Worm (Caenorhabditis elegans) whole organism, L4 larva: ENCODE data around the gene C18D11.10.

Experiments
- D1046.2 ChIP-seq: fragments of 200-800 bp; sonication (Bioruptor generic); IDR thresholded peaks from 2 replicates; pipeline ENCODE4 v1.3.6; 2022; ENCODE audit warnings: missing genetic modification characterization, missing compliant biosample characterization
- F26F4.8 ChIP-seq: fragments of 200-800 bp; sonication (Bioruptor generic); conservative IDR thresholded peaks from 2 replicates; pipeline ENCODE4 v1.3.6; 2022; ENCODE audit warnings: missing genetic modification characterization, missing compliant biosample characterization
- F37D6.2 ChIP-seq: sonication (generic microtip); optimal IDR thresholded peaks from 2 replicates; lab custom pipeline; 2016; ENCODE audit warnings: mild to moderate bottlenecking, missing genetic modification characterization, missing compliant biosample characterization
- F49E8.2 ChIP-seq: sonication (generic microtip); optimal IDR thresholded peaks from 2 replicates; lab custom pipeline; 2016; ENCODE audit warnings: missing compliant biosample characterization, mild to moderate bottlenecking, missing genetic modification characterization, borderline replicate concordance
- R02D3.7 ChIP-seq: fragments of 150-350 bp; sonication (generic microtip); optimal IDR thresholded peaks from 3 replicates; lab custom pipeline; 2014; ENCODE audit warnings: missing biosample characterization, missing genetic modification characterization
- T26A8.4 ChIP-seq: fragments of 200-800 bp; sonication (Bioruptor generic); IDR thresholded peaks from 2 replicates; pipeline ENCODE4 v1.3.6; 2022; ENCODE audit warnings: missing genetic modification characterization, missing compliant biosample characterization
- Y48G9A.11 ChIP-seq: fragments of 200-800 bp; sonication (Bioruptor generic); IDR thresholded peaks from 2 replicates; pipeline ENCODE4 v1.3.6; 2022; ENCODE audit warnings: missing genetic modification reagents, missing genetic modification characterization, missing compliant biosample characterization
- ZK546.5 ChIP-seq, 2 experiments: sonication (generic microtip); optimal IDR thresholded peaks; 2 replicates each; lab custom pipeline; 2017; ENCODE audit warnings: missing biosample characterization in 2 of 2, missing genetic modification characterization in 2 of 2
- aha-1 ChIP-seq: fragments of 150-350 bp; peaks from one replicate; lab custom pipeline; 2014; ENCODE audit warnings: missing biosample characterization, missing genetic modification characterization
- ceh-20 ChIP-seq: fragments of 200-800 bp; sonication (Bioruptor generic); IDR thresholded peaks from 2 replicates; pipeline ENCODE4 v1.3.6; 2022; ENCODE audit warnings: missing genetic modification reagents, missing genetic modification characterization, missing compliant biosample characterization
- ceh-32 ChIP-seq: sonication (generic microtip); optimal IDR thresholded peaks from 2 replicates; lab custom pipeline; 2016; ENCODE audit warnings: mild to moderate bottlenecking, missing genetic modification characterization, missing compliant biosample characterization; ENCODE audit not compliant: poor library complexity
- ceh-62 ChIP-seq: sonication (generic microtip); optimal IDR thresholded peaks from 2 replicates; lab custom pipeline; 2017; ENCODE audit warnings: missing biosample characterization, missing genetic modification characterization
- ceh-82 ChIP-seq: sonication (generic microtip); optimal IDR thresholded peaks from 2 replicates; lab custom pipeline; 2017; ENCODE audit warnings: missing biosample characterization, missing genetic modification characterization
- ces-1 ChIP-seq: fragments of 150-350 bp; sonication (generic microtip); optimal IDR thresholded peaks from 4 replicates; lab custom pipeline; 2014; ENCODE audit warnings: missing biosample characterization, missing genetic modification reagents, missing genetic modification characterization
- cey-2 ChIP-seq: sonication (generic microtip); optimal IDR thresholded peaks from 3 replicates; lab custom pipeline; 2017; ENCODE audit warnings: missing genetic modification characterization, mild to moderate bottlenecking, missing compliant biosample characterization, antibody characterized with exemption, borderline replicate concordance; ENCODE audit not compliant: insufficient read depth
- ctbp-1 ChIP-seq: fragments of 200-800 bp; sonication (Bioruptor generic); IDR thresholded peaks from 2 replicates; pipeline ENCODE4 v1.3.6; 2022; ENCODE audit warnings: missing genetic modification reagents, missing genetic modification characterization, missing compliant biosample characterization
- daf-8 ChIP-seq: fragments of 200-800 bp; sonication (Bioruptor generic); IDR thresholded peaks from 2 replicates; pipeline ENCODE4 v1.3.6; 2022; ENCODE audit warnings: missing genetic modification characterization, missing compliant biosample characterization
- dmd-6 ChIP-seq: fragments of 200-800 bp; sonication (Bioruptor generic); IDR thresholded peaks from 2 replicates; pipeline ENCODE4 v1.3.6; 2022; ENCODE audit warnings: missing genetic modification reagents, missing genetic modification characterization, missing compliant biosample characterization
- dmd-8 ChIP-seq: fragments of 200-800 bp; sonication (Bioruptor generic); IDR thresholded peaks from 2 replicates; pipeline ENCODE4 v1.3.6; 2022; ENCODE audit warnings: missing genetic modification characterization, missing compliant biosample characterization
- dmd-9 ChIP-seq: fragments of 200-800 bp; sonication (Bioruptor generic); IDR thresholded peaks from 2 replicates; pipeline ENCODE4 v1.3.6; 2022; ENCODE audit warnings: missing genetic modification reagents, missing genetic modification characterization, missing compliant biosample characterization
- dve-1 ChIP-seq: sonication (generic microtip); optimal IDR thresholded peaks from 2 replicates; lab custom pipeline; 2017; ENCODE audit warnings: antibody characterized with exemption, mild to moderate bottlenecking, missing genetic modification characterization, missing compliant biosample characterization; ENCODE audit not compliant: insufficient read depth
- egl-27 ChIP-seq: sonication (generic microtip); optimal IDR thresholded peaks from 3 replicates; lab custom pipeline; 2017; ENCODE audit warnings: missing biosample characterization, missing genetic modification reagents, missing genetic modification characterization
- fos-1 ChIP-seq: fragments of 150-350 bp; optimal IDR thresholded peaks from 2 replicates; lab custom pipeline; 2014; ENCODE audit warnings: missing biosample characterization, missing genetic modification characterization
- gei-8 ChIP-seq: fragments of 200-800 bp; sonication (Bioruptor generic); optimal IDR thresholded peaks from 2 replicates; lab custom pipeline; 2018; ENCODE audit warnings: mild to moderate bottlenecking, missing genetic modification characterization, missing compliant biosample characterization
- hlh-11 ChIP-seq: fragments of 200-800 bp; sonication (Bioruptor generic); optimal IDR thresholded peaks from 2 replicates; lab custom pipeline; 2018; ENCODE audit warnings: mild to moderate bottlenecking, missing genetic modification characterization, missing compliant biosample characterization
- hlh-30 ChIP-seq: sonication (generic microtip); optimal IDR thresholded peaks from 2 replicates; lab custom pipeline; 2017; ENCODE audit warnings: antibody characterized with exemption, mild to moderate bottlenecking, missing genetic modification characterization, missing compliant biosample characterization; ENCODE audit not compliant: insufficient read depth
- hmg-1.1 ChIP-seq: fragments of 200-800 bp; sonication (Bioruptor generic); IDR thresholded peaks from 2 replicates; pipeline ENCODE4 v1.3.6; 2022; ENCODE audit warnings: missing genetic modification reagents, missing genetic modification characterization, missing compliant biosample characterization
- lin-15B ChIP-seq: fragments of 150-350 bp; sonication (generic microtip); optimal IDR thresholded peaks from 3 replicates; lab custom pipeline; 2014; ENCODE audit warnings: missing biosample characterization, missing genetic modification characterization
- lin-38 ChIP-seq: fragments of 200-800 bp; sonication (Bioruptor generic); IDR thresholded peaks from 2 replicates; pipeline ENCODE4 v1.3.6; 2022; ENCODE audit warnings: missing genetic modification reagents, missing genetic modification characterization, missing compliant biosample characterization
- lsy-2 ChIP-seq, 2 experiments: fragments of 150-350 bp in 1 of 2; sonication (generic microtip) in 1 of 2; optimal IDR thresholded peaks; 2 replicates each; lab custom pipeline; 2014 to 2017; ENCODE audit warnings: missing biosample characterization in 2 of 2, missing genetic modification characterization in 2 of 2
- madf-5 ChIP-seq, 2 experiments: fragments of 200-800 bp; sonication (Bioruptor generic); IDR thresholded peaks; 2 replicates each; pipeline ENCODE4 v1.3.6; 2022; ENCODE audit warnings: missing compliant biosample characterization in 2 of 2, missing genetic modification characterization in 2 of 2
- mdl-1 ChIP-seq, 2 experiments: fragments of 150-350 bp in 1 of 2; sonication (generic microtip) in 1 of 2; optimal IDR thresholded peaks; 2 replicates each; lab custom pipeline; 2014 to 2017; ENCODE audit warnings: missing biosample characterization in 2 of 2, missing genetic modification characterization in 2 of 2
- mxl-3 ChIP-seq: fragments of 200-800 bp; sonication (Bioruptor generic); optimal IDR thresholded peaks from 2 replicates; lab custom pipeline; 2018; ENCODE audit warnings: mild to moderate bottlenecking, missing genetic modification characterization, missing compliant biosample characterization
- nhr-10 ChIP-seq: fragments of 150-350 bp; optimal IDR thresholded peaks from 2 replicates; lab custom pipeline; 2014; ENCODE audit warnings: missing biosample characterization, missing genetic modification characterization
- nhr-25 ChIP-seq: sonication (generic microtip); optimal IDR thresholded peaks from 2 replicates; lab custom pipeline; 2017; ENCODE audit warnings: missing genetic modification characterization, mild to moderate bottlenecking, missing compliant biosample characterization, antibody characterized with exemption, moderate library complexity, borderline replicate concordance; ENCODE audit not compliant: insufficient read depth
- nhr-28 ChIP-seq: fragments of 150-350 bp; optimal IDR thresholded peaks from 2 replicates; lab custom pipeline; 2014; ENCODE audit warnings: missing biosample characterization, missing genetic modification characterization
- nhr-42 ChIP-seq: fragments of 200-800 bp; sonication (Bioruptor generic); IDR thresholded peaks from 2 replicates; pipeline ENCODE4 v1.3.6; 2022; ENCODE audit warnings: missing genetic modification characterization, missing compliant biosample characterization
- nhr-48 ChIP-seq: sonication (generic microtip); optimal IDR thresholded peaks from 2 replicates; lab custom pipeline; 2016; ENCODE audit warnings: mild to moderate bottlenecking, missing genetic modification characterization, missing compliant biosample characterization
- nhr-6 ChIP-seq: fragments of 150-350 bp; optimal IDR thresholded peaks from 2 replicates; lab custom pipeline; 2014; ENCODE audit warnings: missing biosample characterization, missing genetic modification characterization
- rbr-2 ChIP-seq: sonication (generic microtip); optimal IDR thresholded peaks from 2 replicates; lab custom pipeline; 2016; ENCODE audit warnings: missing genotype, missing genetic modification characterization, missing compliant biosample characterization
- set-16 ChIP-seq: fragments of 200-800 bp; sonication (Bioruptor generic); IDR thresholded peaks from 2 replicates; pipeline ENCODE4 v1.3.6; 2022; ENCODE audit warnings: missing genetic modification reagents, missing genetic modification characterization, missing compliant biosample characterization
- snpc-1.2 ChIP-seq: fragments of 200-800 bp; sonication (Bioruptor generic); IDR thresholded peaks from 2 replicates; pipeline ENCODE4 v1.3.6; 2022; ENCODE audit warnings: missing genetic modification reagents, missing genetic modification characterization, missing compliant biosample characterization
- unc-62 ChIP-seq, 3 experiments: fragments of 150-350 bp in 1 of 3; sonication (generic microtip); optimal IDR thresholded peaks in 2 of 3; peaks in 1 of 3; 1 replicate in 1 of 3; 2 replicates in 2 of 3; lab custom pipeline; 2014 to 2017; ENCODE audit warnings: missing biosample characterization in 3 of 3, missing genetic modification characterization in 3 of 3, missing genetic modification reagents in 3 of 3, missing genotype in 1 of 3
- zfp-2 ChIP-seq: sonication (generic microtip); optimal IDR thresholded peaks from 2 replicates; lab custom pipeline; 2016; ENCODE audit warnings: mild to moderate bottlenecking, missing genetic modification characterization, missing compliant biosample characterization
- zfp-3 ChIP-seq: fragments of 200-800 bp; sonication (Bioruptor generic); conservative IDR thresholded peaks from 2 replicates; pipeline ENCODE4 v1.3.6; 2022; ENCODE audit warnings: missing genetic modification reagents, missing genetic modification characterization, missing compliant biosample characterization
- zip-2 ChIP-seq: fragments of 150-350 bp; optimal IDR thresholded peaks from 2 replicates; lab custom pipeline; 2014; ENCODE audit warnings: missing biosample characterization, missing genetic modification characterization

C18D11.10 gene

ce11 chrIII:11810447-11810846 is 2.9 kb downstream of the C18D11.10 start, which contains the start of gene C18D11.6:
Gene C18D11.6 (plus strand): TSS chrIII:11810556.
- TF ChIP-seq unc-62 (GFP tag; optimal IDR thresholded peaks at IDR 0.05 in 1 of 2; lab: Kevin White, UChicago) (peak in 1 of 2 experiments; percentile 85), unc-62 (tag; optimal IDR thresholded peaks at IDR 0.05; lab: Kevin White, UChicago) (no peak), Y48G9A.11 (GFP tag; lab: Robert Waterston, UW) (no peak), daf-8 (no peak), aha-1 (tag; lab: Kevin White, UChicago) (peak; percentile 87)

ce11 chrIII:11811839-11812238 is 4.3 kb downstream of the C18D11.10 start:
- no peak for TF ChIP-seq egl-27 (tag; lab: Kevin White, UChicago)
- TF ChIP-seq lsy-2 (tag; optimal IDR thresholded peaks at IDR 0.05; lab: Kevin White, UChicago): peak in 1 of 2 experiments; percentile 35
- no peak for TF ChIP-seq ceh-62
- no peak for TF ChIP-seq dmd-8 (GFP tag; lab: Robert Waterston, UW)
- no peak for TF ChIP-seq F37D6.2 (tag; lab: Kevin White, UChicago)
- TF ChIP-seq F26F4.8 (GFP tag; lab: Robert Waterston, UW): no peak
- TF ChIP-seq rbr-2: no peak
- no peak for TF ChIP-seq lin-38 (GFP tag; lab: Robert Waterston, UW)
- TF ChIP-seq F49E8.2 (tag; lab: Kevin White, UChicago): no peak
- TF ChIP-seq hlh-30 (tag; lab: Kevin White, UChicago): peak; percentile 16
- TF ChIP-seq zip-2 (tag; lab: Kevin White, UChicago): no peak
- TF ChIP-seq nhr-42 (GFP tag; lab: Robert Waterston, UW): no peak
- TF ChIP-seq fos-1 (tag; lab: Kevin White, UChicago): no peak
- no peak for TF ChIP-seq ZK546.5 (tag; optimal IDR thresholded peaks at IDR 0.05; lab: Kevin White, UChicago)
- TF ChIP-seq dve-1 (tag; lab: Kevin White, UChicago): no peak
- no peak for TF ChIP-seq gei-8
- TF ChIP-seq R02D3.7 (tag; lab: Kevin White, UChicago): no peak
- TF ChIP-seq hmg-1.1 (GFP tag; lab: Robert Waterston, UW): 0 out of 2 replicates have a peak, but pooled peaks have one; percentile 21
- TF ChIP-seq mxl-3 (GFP tag; lab: Kevin White, UChicago): peak; percentile 95
- no peak for TF ChIP-seq lin-15B (tag; lab: Kevin White, UChicago)
- TF ChIP-seq ces-1 (GFP tag; lab: Kevin White, UChicago): no peak
- no peak for TF ChIP-seq zfp-2 (tag; lab: Kevin White, UChicago)
- TF ChIP-seq nhr-48 (tag; lab: Kevin White, UChicago): no peak
- no peak for TF ChIP-seq ctbp-1
- peak in 1 of 2 experiments; percentile 47 for TF ChIP-seq mdl-1 (tag; optimal IDR thresholded peaks at IDR 0.05; lab: Kevin White, UChicago)
- no peak for TF ChIP-seq snpc-1.2 (GFP tag; lab: Robert Waterston, UW)
- TF ChIP-seq dmd-6 (GFP tag; lab: Robert Waterston, UW): no peak
- TF ChIP-seq nhr-10: no peak
- TF ChIP-seq ceh-32 (tag; lab: Kevin White, UChicago): no peak
- TF ChIP-seq cey-2 (tag; lab: Kevin White, UChicago): no peak
- TF ChIP-seq Y48G9A.11 (GFP tag; lab: Robert Waterston, UW): no peak
- no peak for TF ChIP-seq zfp-3 (GFP tag; lab: Robert Waterston, UW)
- no peak for TF ChIP-seq madf-5 (GFP tag; IDR thresholded peaks at IDR 0.05; lab: Robert Waterston, UW)
- TF ChIP-seq ceh-82: no peak
- no peak for TF ChIP-seq nhr-6
- peak; percentile 52 for TF ChIP-seq nhr-28 (tag; lab: Kevin White, UChicago)
- no peak for TF ChIP-seq set-16 (GFP tag; lab: Robert Waterston, UW)
- no peak for TF ChIP-seq ceh-20
- TF ChIP-seq D1046.2 (GFP tag; lab: Robert Waterston, UW): no peak
- no peak for TF ChIP-seq T26A8.4
- no peak for TF ChIP-seq dmd-9
- TF ChIP-seq nhr-25 (tag; lab: Kevin White, UChicago): peak; percentile 19
- peak; percentile 43 for TF ChIP-seq hlh-11
- TF ChIP-seq, all 104 proteins: peak for 8
